Fruit fly (Drosophila melanogaster): ENCODE data around the gene REG.

DNA sequence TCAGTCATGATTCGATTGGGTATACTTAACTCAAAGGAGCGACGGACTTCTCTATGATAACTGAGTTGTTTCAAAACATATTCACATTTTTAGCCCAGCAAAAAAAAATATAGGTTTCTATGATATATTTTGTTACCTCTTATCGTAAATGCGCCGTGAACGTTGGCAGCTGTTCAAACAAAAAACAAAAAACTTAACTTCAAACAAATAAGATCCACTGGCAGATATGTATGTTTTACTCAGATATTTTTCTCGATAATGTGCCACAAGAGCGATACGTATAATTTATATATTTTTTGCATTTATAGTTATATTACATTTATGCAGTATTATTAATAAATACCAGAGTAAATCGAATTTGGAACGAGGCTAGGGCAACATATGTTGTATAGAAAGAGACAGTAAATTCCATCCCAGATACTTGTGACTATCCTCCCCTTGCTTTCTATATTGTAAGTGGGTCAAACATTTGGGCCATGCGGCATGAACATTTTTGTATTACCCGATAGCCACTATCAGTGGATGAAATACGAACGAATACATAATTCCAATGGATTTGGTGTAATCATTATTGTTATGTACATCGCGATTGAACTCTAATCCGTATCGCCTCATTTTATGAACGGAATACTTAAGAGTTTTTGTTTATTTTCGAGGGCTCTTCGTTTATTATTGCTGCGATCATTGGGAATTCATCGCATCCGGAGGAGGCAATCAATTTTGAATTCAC, 24.6 kb downstream of the REG start, which contains the start of gene CG32639:
- no peak for TF ChIP-seq CG6854 (GFP tag; optimal IDR thresholded peaks at IDR 0.05)
- TF ChIP-seq Ets21C (GFP tag; optimal IDR thresholded peaks at IDR 0.05), result no peak
- TF ChIP-seq Ets96B (tag; optimal IDR thresholded peaks at IDR 0.05), result no peak
- TF ChIP-seq Hr4 (GFP tag; optimal IDR thresholded peaks at IDR 0.05), result no peak
- TF ChIP-seq Met (GFP tag; optimal IDR thresholded peaks at IDR 0.05), result no peak
